Worm (Caenorhabditis elegans): ENCODE measurements around the gene cul-2.

DNA sequence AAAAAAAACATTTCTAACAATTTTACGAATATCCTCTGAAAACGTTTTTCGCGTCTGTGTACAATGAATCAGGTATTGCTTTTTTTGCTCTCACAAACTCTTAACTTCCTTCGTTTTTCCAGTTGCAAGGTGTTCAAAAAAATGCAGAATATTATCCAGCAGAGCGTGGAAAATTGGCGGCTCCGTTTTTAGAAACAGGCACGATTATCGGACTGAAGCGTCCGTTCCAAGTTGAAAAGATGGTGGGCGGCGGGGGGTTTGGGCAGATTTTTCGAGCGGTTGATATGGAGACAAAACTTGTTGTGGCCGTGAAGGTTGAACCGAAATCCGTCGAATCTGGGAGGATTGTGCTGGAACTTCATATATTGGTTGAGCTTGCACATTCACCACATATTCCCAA lies 47.9 kb downstream of the cul-2 start, which contains the start of gene W06F12.3:
- TF ChIP-seq daf-12 (tag; optimal IDR thresholded peaks at IDR 0.05) (no peak), elt-3 (tag; optimal IDR thresholded peaks at IDR 0.05) (no peak), aly-2 (tag; optimal IDR thresholded peaks at IDR 0.05) (no peak), snpc-4 (tag; optimal IDR thresholded peaks at IDR 0.05) (no peak), nhr-25 (tag; optimal IDR thresholded peaks at IDR 0.05) (no peak), nhr-28 (tag; optimal IDR thresholded peaks at IDR 0.05) (no peak), unc-62 (GFP tag; optimal IDR thresholded peaks at IDR 0.05) (no peak), nhr-237 (tag; optimal IDR thresholded peaks at IDR 0.05) (no peak), lsy-12 (tag; optimal IDR thresholded peaks at IDR 0.05) (no peak), fkh-10 (GFP tag; optimal IDR thresholded peaks at IDR 0.05) (no peak), pha-4 (tag; optimal IDR thresholded peaks at IDR 0.05) (no peak), tbx-2 (tag; optimal IDR thresholded peaks at IDR 0.05) (no peak), nhr-23 (tag; optimal IDR thresholded peaks at IDR 0.05) (no peak), nhr-77 (tag; optimal IDR thresholded peaks at IDR 0.05) (no peak)
